Worm (Caenorhabditis elegans): ENCODE results near the gene CD4.11.

- TF ChIP-seq klf-2 (GFP tag; conservative IDR thresholded peaks at IDR 0.05) (no peak), flt-1 (GFP tag; IDR thresholded peaks at IDR 0.05) (no peak)
Observed at ce11 chrV:5628014-5628413, 43.1 kb downstream of the CD4.11 start.
